Worm (Caenorhabditis elegans): ENCODE results near the gene ttr-19.

ce11 chrV:10246967-10247366 lies 19.7 kb upstream of the ttr-19 start:
- TF ChIP-seq ama-1 (optimal IDR thresholded peaks at IDR 0.05) (no peak), aly-2 (tag; optimal IDR thresholded peaks at IDR 0.05) (no peak)
